Fruit fly (Drosophila melanogaster) whole organism, embryonic: ENCODE measurements around the gene Gr63a.

Experiments used
- Atf3 ChIP-seq: fragments of 200-800 bp; sonication (Bioruptor generic); optimal IDR thresholded peaks from 3 replicates; lab custom pipeline; 2016; ENCODE audit warnings: missing biosample characterization, missing genetic modification characterization
- CG10209 ChIP-seq: fragments of 200-800 bp; sonication (Bioruptor generic); optimal IDR thresholded peaks from 3 replicates; lab custom pipeline; 2017; ENCODE audit warnings: missing biosample characterization, mild to moderate bottlenecking, missing genetic modification characterization, missing genetic modification reagents
- CG12071 ChIP-seq: fragments of 200-800 bp; sonication (Bioruptor generic); optimal IDR thresholded peaks from 3 replicates; lab custom pipeline; 2018; ENCODE audit warnings: missing biosample characterization, mild to moderate bottlenecking, missing genetic modification characterization
- CG12391 ChIP-seq: fragments of 200-800 bp; sonication (Bioruptor generic); optimal IDR thresholded peaks from 3 replicates; lab custom pipeline; 2018; ENCODE audit warnings: missing biosample characterization, mild to moderate bottlenecking, missing genetic modification characterization, moderate library complexity
- CG14014 ChIP-seq: fragments of 200-800 bp; sonication (Bioruptor generic); IDR thresholded peaks from 2 replicates; pipeline ENCODE4 v1.3.6; 2022; ENCODE audit warnings: missing biosample characterization, missing genetic modification characterization
- CG1602 ChIP-seq: fragments of 200-800 bp; sonication (Bioruptor generic); optimal IDR thresholded peaks from 3 replicates; lab custom pipeline; 2016; ENCODE audit warnings: missing biosample characterization, missing genetic modification characterization
- CG18262 ChIP-seq: fragments of 200-800 bp; optimal IDR thresholded peaks from 3 replicates; lab custom pipeline; 2019; ENCODE audit warnings: missing biosample characterization, mild to moderate bottlenecking, missing genetic modification characterization, moderate library complexity
- CG18764 ChIP-seq: fragments of 200-800 bp; sonication (Bioruptor generic); optimal IDR thresholded peaks from 3 replicates; lab custom pipeline; 2016; ENCODE audit warnings: missing biosample characterization, missing genetic modification characterization
- CG2116 ChIP-seq: fragments of 200-800 bp; sonication (Bioruptor generic); optimal IDR thresholded peaks from 3 replicates; lab custom pipeline; 2018; ENCODE audit warnings: missing biosample characterization, mild to moderate bottlenecking, missing genetic modification characterization
- CG2889 ChIP-seq: fragments of 200-800 bp; sonication (Bioruptor generic); IDR thresholded peaks from 3 replicates; pipeline ENCODE4 v1.3.6; 2022; ENCODE audit warnings: missing biosample characterization, missing genetic modification characterization
- CG31441 ChIP-seq: fragments of 200-800 bp; sonication (Bioruptor generic); IDR thresholded peaks from 2 replicates; pipeline ENCODE4 v1.3.6; 2022; ENCODE audit warnings: missing biosample characterization, missing genetic modification characterization
- CG3281 ChIP-seq: fragments of 200-800 bp; sonication (Bioruptor generic); optimal IDR thresholded peaks from 3 replicates; lab custom pipeline; 2017; ENCODE audit warnings: missing biosample characterization, mild to moderate bottlenecking, missing genetic modification characterization
- CG3847 ChIP-seq: fragments of 200-800 bp; sonication (Bioruptor generic); IDR thresholded peaks from 2 replicates; pipeline ENCODE4 v1.3.6; 2022; ENCODE audit warnings: missing biosample characterization, missing genetic modification characterization
- CG4617 ChIP-seq: fragments of 200-800 bp; sonication (Bioruptor generic); optimal IDR thresholded peaks from 3 replicates; lab custom pipeline; 2016; ENCODE audit warnings: missing biosample characterization, missing genetic modification characterization, borderline replicate concordance
- CG5953 ChIP-seq: fragments of 200-800 bp; sonication (Bioruptor generic); IDR thresholded peaks from 2 replicates; pipeline ENCODE4 v1.3.6; 2022; ENCODE audit warnings: missing biosample characterization, missing genetic modification characterization
- CG6272 ChIP-seq: fragments of 200-800 bp; sonication (Bioruptor generic); IDR thresholded peaks from 2 replicates; pipeline ENCODE4 v1.3.6; 2022; ENCODE audit warnings: missing biosample characterization, missing genetic modification characterization
- CG7556 ChIP-seq: fragments of 200-800 bp; sonication (Bioruptor generic); optimal IDR thresholded peaks from 2 replicates; lab custom pipeline; 2017; ENCODE audit warnings: missing biosample characterization, mild to moderate bottlenecking, missing genetic modification characterization
- D19A ChIP-seq: fragments of 200-800 bp; optimal IDR thresholded peaks from 3 replicates; lab custom pipeline; 2019; ENCODE audit warnings: missing biosample characterization, mild to moderate bottlenecking, missing genetic modification characterization, moderate library complexity
- D19B ChIP-seq: fragments of 200-800 bp; sonication (Bioruptor generic); optimal IDR thresholded peaks from 2 replicates; lab custom pipeline; 2017; ENCODE audit warnings: missing biosample characterization, mild to moderate bottlenecking, missing genetic modification characterization
- Dp ChIP-seq: fragments of 200-800 bp; sonication (Bioruptor generic); optimal IDR thresholded peaks from 2 replicates; lab custom pipeline; 2018; ENCODE audit warnings: missing biosample characterization, mild to moderate bottlenecking, missing genetic modification characterization, moderate library complexity
- Ets97D ChIP-seq: fragments of 200-800 bp; sonication (Bioruptor generic); optimal IDR thresholded peaks from 3 replicates; lab custom pipeline; 2016; ENCODE audit warnings: missing biosample characterization, missing genetic modification characterization
- Fer2 ChIP-seq: fragments of 200-800 bp; sonication (Bioruptor generic); optimal IDR thresholded peaks from 2 replicates; lab custom pipeline; 2018; ENCODE audit warnings: missing biosample characterization, mild to moderate bottlenecking, missing genetic modification characterization, moderate library complexity
- HHEX ChIP-seq: fragments of 200-800 bp; sonication (Bioruptor generic); optimal IDR thresholded peaks from 3 replicates; lab custom pipeline; 2017; ENCODE audit warnings: missing biosample characterization, mild to moderate bottlenecking, missing genetic modification characterization, missing genetic modification reagents
- Hey ChIP-seq: fragments of 200-800 bp; sonication (Bioruptor generic); optimal IDR thresholded peaks from 3 replicates; lab custom pipeline; 2018; ENCODE audit warnings: missing biosample characterization, mild to moderate bottlenecking, missing genetic modification characterization
- Hr51 ChIP-seq, 2 experiments: fragments of 200-800 bp; sonication (Bioruptor generic); optimal IDR thresholded peaks; 2 replicates in 1 of 2; 3 replicates in 1 of 2; lab custom pipeline; 2016 to 2018; ENCODE audit warnings: missing biosample characterization in 2 of 2, missing genetic modification characterization in 2 of 2, mild to moderate bottlenecking in 1 of 2, moderate library complexity in 1 of 2
- Hr78 ChIP-seq, 2 experiments: fragments of 200-800 bp in 1 of 2; fragments of >200 bp in 1 of 2; sonication (Bioruptor generic) in 1 of 2; optimal IDR thresholded peaks; 2 replicates each; lab custom pipeline; 2017 to 2019; ENCODE audit warnings: missing biosample characterization in 2 of 2, missing genetic modification characterization in 2 of 2, mild to moderate bottlenecking in 1 of 2, moderate library complexity in 1 of 2
- NfI ChIP-seq: fragments of 200-800 bp; sonication (Bioruptor generic); optimal IDR thresholded peaks from 3 replicates; lab custom pipeline; 2018; ENCODE audit warnings: missing biosample characterization, mild to moderate bottlenecking, missing genetic modification characterization, moderate library complexity
- Oli ChIP-seq: fragments of 200-800 bp; sonication (Bioruptor generic); optimal IDR thresholded peaks from 2 replicates; lab custom pipeline; 2018; ENCODE audit warnings: missing biosample characterization, mild to moderate bottlenecking, missing genetic modification characterization, moderate library complexity
- Optix ChIP-seq: fragments of 200-800 bp; sonication (Bioruptor generic); IDR thresholded peaks from 3 replicates; pipeline ENCODE4 v1.3.6; 2022; ENCODE audit warnings: missing biosample characterization, missing genetic modification characterization
- Spps ChIP-seq: fragments of 200-800 bp; sonication (Bioruptor generic); optimal IDR thresholded peaks from 2 replicates; lab custom pipeline; 2018; ENCODE audit warnings: missing biosample characterization, mild to moderate bottlenecking, missing genetic modification characterization
- Usf ChIP-seq: fragments of 200-800 bp; sonication (Bioruptor generic); optimal IDR thresholded peaks from 2 replicates; lab custom pipeline; 2017; ENCODE audit warnings: missing genotype, missing biosample characterization, missing genetic modification characterization
- Vsx1 ChIP-seq: fragments of 200-800 bp; sonication (Bioruptor generic); optimal IDR thresholded peaks from 2 replicates; lab custom pipeline; 2017; ENCODE audit warnings: missing biosample characterization, mild to moderate bottlenecking, missing genetic modification characterization, missing genetic modification reagents
- Xrp1 ChIP-seq: fragments of 200-800 bp; sonication (Bioruptor generic); IDR thresholded peaks from 2 replicates; pipeline ENCODE4 v1.3.6; 2022; ENCODE audit warnings: missing biosample characterization, missing genetic modification characterization
- az2 ChIP-seq: fragments of 200-800 bp; sonication (Bioruptor generic); optimal IDR thresholded peaks from 3 replicates; lab custom pipeline; 2016; ENCODE audit warnings: missing biosample characterization, missing genetic modification characterization
- danr ChIP-seq: fragments of 200-800 bp; sonication (Bioruptor generic); IDR thresholded peaks from 2 replicates; pipeline ENCODE4 v1.3.6; 2022; ENCODE audit warnings: missing biosample characterization, missing genetic modification characterization
- jumu ChIP-seq: fragments of 200-800 bp; sonication (Bioruptor generic); optimal IDR thresholded peaks from 3 replicates; lab custom pipeline; 2016; ENCODE audit warnings: missing biosample characterization, missing genetic modification characterization
- kah ChIP-seq: fragments of 200-800 bp; sonication (Bioruptor generic); optimal IDR thresholded peaks from 2 replicates; lab custom pipeline; 2018; ENCODE audit warnings: missing biosample characterization, mild to moderate bottlenecking, missing genetic modification characterization
- klu ChIP-seq: fragments of 200-800 bp; sonication (Bioruptor generic); IDR thresholded peaks from 2 replicates; pipeline ENCODE4 v1.3.6; 2022; ENCODE audit warnings: missing biosample characterization, missing genetic modification characterization
- lab ChIP-seq: fragments of 200-800 bp; sonication (Bioruptor generic); optimal IDR thresholded peaks from 3 replicates; lab custom pipeline; 2017; ENCODE audit warnings: missing biosample characterization, missing genetic modification characterization, mild to moderate bottlenecking, moderate library complexity, missing genetic modification reagents
- ranshi ChIP-seq: fragments of 200-800 bp; sonication (Bioruptor generic); IDR thresholded peaks from 2 replicates; pipeline ENCODE4 v1.3.6; 2022; ENCODE audit warnings: missing biosample characterization, missing genetic modification characterization
- run ChIP-seq: fragments of 200-800 bp; sonication (Bioruptor generic); optimal IDR thresholded peaks from 3 replicates; lab custom pipeline; 2018; ENCODE audit warnings: missing biosample characterization, mild to moderate bottlenecking, missing genetic modification characterization
- sc ChIP-seq, 3 experiments: fragments of >200 bp in 2 of 3; fragments of 200-800 bp in 1 of 3; sonication (Bioruptor generic) in 1 of 3; optimal IDR thresholded peaks; 2 replicates in 2 of 3; 3 replicates in 1 of 3; lab custom pipeline; 2017; ENCODE audit warnings: mild to moderate bottlenecking in 1 of 3, missing biosample characterization in 1 of 3, missing genetic modification characterization in 1 of 3, missing genetic modification reagents in 1 of 3
- schlank ChIP-seq: fragments of 200-800 bp; sonication (Bioruptor generic); optimal IDR thresholded peaks from 2 replicates; lab custom pipeline; 2018; ENCODE audit warnings: missing biosample characterization, mild to moderate bottlenecking, missing genetic modification characterization
- sens ChIP-seq: fragments of 200-800 bp; sonication (Bioruptor generic); peaks from one replicate; lab custom pipeline; 2016; ENCODE audit warnings: missing biosample characterization, missing genetic modification characterization
- slbo ChIP-seq: fragments of 200-800 bp; sonication (Bioruptor generic); IDR thresholded peaks from 2 replicates; pipeline ENCODE4 v1.3.6; 2022; ENCODE audit warnings: missing biosample characterization, missing genetic modification characterization
- sr ChIP-seq: fragments of 200-800 bp; sonication (Bioruptor generic); IDR thresholded peaks from 3 replicates; pipeline ENCODE4 v1.3.6; 2022; ENCODE audit warnings: missing biosample characterization, missing genetic modification characterization
- sug ChIP-seq: fragments of 200-800 bp; optimal IDR thresholded peaks from 2 replicates; lab custom pipeline; 2019; ENCODE audit warnings: missing biosample characterization, mild to moderate bottlenecking, missing genetic modification characterization, moderate library complexity
- tio ChIP-seq: fragments of 200-800 bp; sonication (Bioruptor generic); optimal IDR thresholded peaks from 2 replicates; lab custom pipeline; 2017; ENCODE audit warnings: missing biosample characterization, missing genetic modification characterization, inconsistent platforms
- trem ChIP-seq: fragments of 200-800 bp; optimal IDR thresholded peaks from 3 replicates; lab custom pipeline; 2019; ENCODE audit warnings: missing biosample characterization, mild to moderate bottlenecking, missing genetic modification characterization, moderate library complexity

The Gr63a gene

DNA sequence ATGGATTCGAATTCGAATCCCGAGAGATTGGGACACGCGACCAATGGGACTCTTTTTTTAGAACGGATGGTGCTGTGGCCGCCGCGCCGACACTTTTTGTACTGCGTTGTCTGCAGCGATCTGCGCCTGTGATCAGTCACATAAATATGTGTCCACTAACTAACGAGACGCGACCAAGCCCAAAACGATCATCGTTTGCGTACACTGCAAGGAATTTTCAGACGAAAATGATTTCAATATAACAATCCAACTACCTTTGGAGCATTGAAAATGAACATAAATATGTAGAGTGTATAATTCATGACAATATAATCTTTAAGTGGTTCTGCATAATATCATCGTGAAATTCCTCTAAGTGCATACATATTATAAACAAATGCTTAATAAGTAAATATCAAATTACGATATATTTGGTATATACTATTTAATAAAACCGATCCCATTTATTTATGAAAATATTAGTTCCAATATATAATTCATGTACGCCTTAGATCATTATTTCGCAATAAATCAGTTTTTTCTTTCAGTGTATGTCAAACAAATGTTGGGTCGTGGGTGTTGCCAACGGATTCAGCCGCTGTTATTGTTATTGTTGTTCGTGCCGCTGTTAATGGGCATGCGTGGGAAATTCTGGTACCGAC, 39.3 kb upstream of the Gr63a start, which contains the start of gene Eip63F-1 (continued):
- peak; percentile 66 for TF ChIP-seq ranshi (GFP tag; lab: Robert Waterston, UW)
- peak; percentile 76 for TF ChIP-seq sr (GFP tag; lab: Robert Waterston, UW)
- peak; percentile 38 for TF ChIP-seq D19B (GFP tag; lab: Kevin White, UChicago)
- TF ChIP-seq CG10209 (GFP tag; lab: Kevin White, UChicago), result peak; percentile 65
- peak in 1 of 2 experiments; percentile 85 for TF ChIP-seq Hr51 (GFP tag; optimal IDR thresholded peaks at IDR 0.05; lab: Kevin White, UChicago)
- TF ChIP-seq sens, result peak; percentile 29
- TF ChIP-seq Usf (GFP tag; lab: Kevin White, UChicago), result peak; percentile 45
- peak; percentile 74 for TF ChIP-seq HHEX (GFP tag; lab: Kevin White, UChicago)
- no peak for TF ChIP-seq schlank (tag; lab: Kevin White, UChicago)
- TF ChIP-seq danr (GFP tag; lab: Robert Waterston, UW), result peak; percentile 41; the same call in 1 of the 2 replicates
- TF ChIP-seq Spps (tag; lab: Kevin White, UChicago), result no peak
- no peak for TF ChIP-seq Optix (GFP tag; lab: Robert Waterston, UW)
- TF ChIP-seq Hey (tag; lab: Kevin White, UChicago), result no peak
- peak; percentile 29; the same call in 1 of the 2 replicates for TF ChIP-seq CG14014 (GFP tag; lab: Robert Waterston, UW)
- peak; percentile 57 for TF ChIP-seq D19A (tag; lab: Kevin White, UChicago)
- TF ChIP-seq CG18764, result peak; percentile 55
- TF ChIP-seq CG18262 (tag; lab: Kevin White, UChicago), result peak; percentile 69
- no peak for TF ChIP-seq Fer2 (tag; lab: Kevin White, UChicago)
- peak; percentile 29 for TF ChIP-seq CG12071 (GFP tag; lab: Kevin White, UChicago)
- TF ChIP-seq Hr78 (GFP tag; optimal IDR thresholded peaks at IDR 0.05; lab: Kevin White, UChicago), result no peak
- peak; percentile 39; the same call in 1 of the 2 replicates for TF ChIP-seq klu
- TF ChIP-seq CG2889 (GFP tag; lab: Robert Waterston, UW), result no peak
- no peak for TF ChIP-seq Atf3 (GFP tag; lab: Kevin White, UChicago)
- peak; percentile 49 for TF ChIP-seq tio
- peak; percentile 19; the same call in 1 of the 2 replicates for TF ChIP-seq Xrp1 (GFP tag; lab: Robert Waterston, UW)
- no peak for TF ChIP-seq sc (optimal IDR thresholded peaks at IDR 0.05; lab: Kevin White, UChicago)
- TF ChIP-seq sc (GFP tag; optimal IDR thresholded peaks at IDR 0.05; lab: Kevin White, UChicago), result peak; percentile 2
- TF ChIP-seq CG5953 (GFP tag; lab: Robert Waterston, UW), result peak; percentile 37; the same call in 1 of the 2 replicates
- no peak for TF ChIP-seq jumu (GFP tag; lab: Kevin White, UChicago)
- peak; percentile 70 for TF ChIP-seq lab (GFP tag; lab: Kevin White, UChicago)
- TF ChIP-seq sug (tag; lab: Kevin White, UChicago), result peak; percentile 63
- TF ChIP-seq CG1602 (GFP tag; lab: Kevin White, UChicago), result peak; percentile 22
- TF ChIP-seq Oli (tag; lab: Kevin White, UChicago), result peak; percentile 78
- TF ChIP-seq Dp (GFP tag; lab: Kevin White, UChicago), result no peak
- no peak for TF ChIP-seq Ets97D (GFP tag; lab: Kevin White, UChicago)
- TF ChIP-seq NfI, result peak; percentile 63
- TF ChIP-seq CG6272 (GFP tag; lab: Robert Waterston, UW), result no peak
- peak; percentile 82 for TF ChIP-seq CG3281 (GFP tag; lab: Kevin White, UChicago)
- TF ChIP-seq CG3847 (GFP tag; lab: Robert Waterston, UW), result 0 out of 2 replicates have a peak, but pooled peaks have one; percentile 42
- TF ChIP-seq run (tag; lab: Kevin White, UChicago), result peak; percentile 34
- peak; percentile 45 for TF ChIP-seq az2 (GFP tag; lab: Kevin White, UChicago)
- TF ChIP-seq CG2116, result no peak
- peak; percentile 17 for TF ChIP-seq Vsx1 (GFP tag; lab: Kevin White, UChicago)
- TF ChIP-seq CG12391 (tag; lab: Kevin White, UChicago), result peak; percentile 77
- peak; percentile 28 for TF ChIP-seq trem (tag; lab: Kevin White, UChicago)
- peak; percentile 71 for TF ChIP-seq slbo (GFP tag; lab: Robert Waterston, UW)
- TF ChIP-seq CG31441 (GFP tag; lab: Robert Waterston, UW), result peak; percentile 61
- no peak for TF ChIP-seq CG4617 (GFP tag; lab: Kevin White, UChicago)
- TF ChIP-seq kah (GFP tag; lab: Kevin White, UChicago), result peak; percentile 53
- TF ChIP-seq CG7556 (GFP tag; lab: Kevin White, UChicago), result peak; percentile 68
